Worm (Caenorhabditis elegans) whole organism, L4/young adult: ENCODE results near the gene D2089.8.

Experiments
- W03F9.2 ChIP-seq: fragments of 150-350 bp; optimal IDR thresholded peaks from 2 replicates; lab custom pipeline; 2014; ENCODE audit warnings: missing biosample characterization, missing genetic modification characterization
- dao-5 ChIP-seq: sonication (generic microtip); optimal IDR thresholded peaks from 2 replicates; lab custom pipeline; 2016; ENCODE audit warnings: missing genotype, missing genetic modification characterization, moderate library complexity, missing compliant biosample characterization

DNA sequence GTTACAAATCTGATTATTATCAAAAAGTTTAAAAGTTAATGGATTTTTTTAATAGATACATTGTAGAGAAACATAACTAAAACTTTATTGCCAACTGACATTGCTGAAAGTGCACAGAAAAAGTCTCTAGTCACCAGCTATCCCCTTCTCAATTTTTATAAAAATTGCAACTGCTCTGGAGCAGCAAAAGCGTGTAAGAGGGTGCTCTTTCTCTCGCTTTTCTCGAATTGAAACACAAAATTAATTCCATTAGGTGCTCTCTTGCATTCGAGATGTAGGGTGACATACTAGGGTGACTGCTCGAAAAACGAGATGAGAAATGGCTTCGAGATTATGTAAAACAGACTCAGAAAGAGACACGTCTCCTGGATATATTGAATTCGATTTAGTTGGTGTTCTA lies 18.0 kb upstream of the D2089.8 start:
- TF ChIP-seq W03F9.2 (tag; lab: Kevin White, UChicago) (no peak), dao-5 (tag; lab: Kevin White, UChicago) (no peak)
